Worm (Caenorhabditis elegans) whole organism, young adult: Measurements from ENCODE around the gene mif-2.

Source experiments
- B0261.1 ChIP-seq: sonication (generic microtip); optimal IDR thresholded peaks from 2 replicates; lab custom pipeline; 2016; ENCODE audit warnings: mild to moderate bottlenecking, missing genetic modification characterization, moderate library complexity, missing compliant biosample characterization
- B0336.3 ChIP-seq: fragments of 200-800 bp; sonication (Bioruptor generic); IDR thresholded peaks from 2 replicates; pipeline ENCODE4 v1.3.6; 2022; ENCODE audit warnings: missing genetic modification characterization, missing compliant biosample characterization
- C06A6.2 ChIP-seq: fragments of 200-800 bp; sonication (Bioruptor generic); conservative IDR thresholded peaks from 2 replicates; pipeline ENCODE4 v1.3.6; 2022; ENCODE audit warnings: missing genetic modification characterization, missing compliant biosample characterization
- D2030.7 ChIP-seq: fragments of 200-800 bp; sonication (Bioruptor generic); IDR thresholded peaks from 2 replicates; pipeline ENCODE4 v1.3.6; 2022; ENCODE audit warnings: missing genetic modification reagents, missing genetic modification characterization, missing compliant biosample characterization
- F22D6.2 ChIP-seq: sonication (generic microtip); optimal IDR thresholded peaks from 2 replicates; lab custom pipeline; 2016; ENCODE audit warnings: mild to moderate bottlenecking, missing genetic modification characterization, missing compliant biosample characterization
- F23B12.7 ChIP-seq: sonication (generic microtip); optimal IDR thresholded peaks from 2 replicates; lab custom pipeline; 2017; ENCODE audit warnings: missing genetic modification characterization, mild to moderate bottlenecking, missing compliant biosample characterization, antibody characterized with exemption, moderate library complexity; ENCODE audit not compliant: insufficient read depth
- F33H1.4 ChIP-seq: fragments of 200-800 bp; sonication (Bioruptor generic); IDR thresholded peaks from 2 replicates; pipeline ENCODE4 v1.3.6; 2022; ENCODE audit warnings: missing genetic modification reagents, missing genetic modification characterization, missing compliant biosample characterization
- F49E8.2 ChIP-seq: sonication (generic microtip); optimal IDR thresholded peaks from 3 replicates; lab custom pipeline; 2017; ENCODE audit warnings: missing genetic modification characterization, mild to moderate bottlenecking, missing compliant biosample characterization, antibody characterized with exemption, moderate library complexity; ENCODE audit not compliant: insufficient read depth
- K11D2.4 ChIP-seq: fragments of 200-800 bp; sonication (Bioruptor generic); IDR thresholded peaks from 2 replicates; pipeline ENCODE4 v1.3.6; 2022; ENCODE audit warnings: missing genetic modification reagents, missing genetic modification characterization, missing compliant biosample characterization
- K12H6.12 ChIP-seq: fragments of 200-800 bp; sonication (Bioruptor generic); optimal IDR thresholded peaks from 2 replicates; lab custom pipeline; 2018; ENCODE audit warnings: mild to moderate bottlenecking, missing genetic modification characterization, missing compliant biosample characterization
- T07F8.4 ChIP-seq: sonication (generic microtip); optimal IDR thresholded peaks from 2 replicates; lab custom pipeline; 2016; ENCODE audit warnings: mild to moderate bottlenecking, missing genetic modification characterization, moderate library complexity, missing compliant biosample characterization
- akir-1 ChIP-seq: fragments of 200-800 bp; sonication (Bioruptor generic); optimal IDR thresholded peaks from 2 replicates; lab custom pipeline; 2018; ENCODE audit warnings: mild to moderate bottlenecking, missing genetic modification characterization, moderate library complexity, missing compliant biosample characterization
- ama-1 ChIP-seq, 3 experiments: fragments of 150-350 bp in 1 of 3; sonication (generic microtip) in 2 of 3; optimal IDR thresholded peaks; 2 replicates each; lab custom pipeline; 2014 to 2018; ENCODE audit warnings: missing biosample characterization in 2 of 3, missing genetic modification characterization in 2 of 3, missing genetic modification reagents in 2 of 3
- attf-3 ChIP-seq: fragments of 200-800 bp; sonication (Bioruptor generic); conservative IDR thresholded peaks from 2 replicates; pipeline ENCODE4 v1.3.6; 2022; ENCODE audit warnings: missing genetic modification reagents, missing genetic modification characterization, missing compliant biosample characterization
- attf-5 ChIP-seq: fragments of 200-800 bp; sonication (Bioruptor generic); optimal IDR thresholded peaks from 2 replicates; lab custom pipeline; 2018; ENCODE audit warnings: mild to moderate bottlenecking, missing genetic modification characterization, missing compliant biosample characterization
- bed-1 ChIP-seq: fragments of 200-800 bp; sonication (Bioruptor generic); IDR thresholded peaks from 2 replicates; pipeline ENCODE4 v1.3.6; 2022; ENCODE audit warnings: missing genetic modification reagents, missing genetic modification characterization, missing compliant biosample characterization
- bed-2 ChIP-seq: fragments of 200-800 bp; sonication (Bioruptor generic); IDR thresholded peaks from 2 replicates; pipeline ENCODE4 v1.3.6; 2022; ENCODE audit warnings: missing genetic modification reagents, missing genetic modification characterization, missing compliant biosample characterization
- ccch-3 ChIP-seq: fragments of 200-800 bp; sonication (Bioruptor generic); optimal IDR thresholded peaks from 2 replicates; lab custom pipeline; 2018; ENCODE audit warnings: mild to moderate bottlenecking, missing genetic modification characterization, missing compliant biosample characterization
- ceh-100 ChIP-seq: fragments of 200-800 bp; sonication (Bioruptor generic); IDR thresholded peaks from 2 replicates; pipeline ENCODE4 v1.3.6; 2022; ENCODE audit warnings: missing genetic modification reagents, missing genetic modification characterization, missing compliant biosample characterization
- ceh-27 ChIP-seq: fragments of 200-800 bp; sonication (Bioruptor generic); optimal IDR thresholded peaks from 2 replicates; lab custom pipeline; 2018; ENCODE audit warnings: mild to moderate bottlenecking, missing genetic modification characterization, moderate library complexity, missing compliant biosample characterization
- ceh-79 ChIP-seq: sonication (generic microtip); optimal IDR thresholded peaks from 2 replicates; lab custom pipeline; 2017; ENCODE audit warnings: mild to moderate bottlenecking, missing genetic modification characterization, missing compliant biosample characterization
- egl-18 ChIP-seq: fragments of 200-800 bp; sonication (Bioruptor generic); IDR thresholded peaks from 2 replicates; pipeline ENCODE4 v1.3.6; 2022; ENCODE audit warnings: missing genetic modification reagents, missing genetic modification characterization, missing compliant biosample characterization
- egl-44 ChIP-seq: fragments of 200-800 bp; sonication (Bioruptor generic); IDR thresholded peaks from 2 replicates; pipeline ENCODE4 v1.3.6; 2022; ENCODE audit warnings: missing genetic modification reagents, missing genetic modification characterization, missing compliant biosample characterization
- ekl-4 ChIP-seq: fragments of 200-800 bp; sonication (Bioruptor generic); IDR thresholded peaks from 2 replicates; pipeline ENCODE4 v1.3.6; 2022; ENCODE audit warnings: missing genetic modification reagents, missing genetic modification characterization, missing compliant biosample characterization
- hlh-26 ChIP-seq: fragments of 200-800 bp; sonication (Bioruptor generic); conservative IDR thresholded peaks from 2 replicates; pipeline ENCODE4 v1.3.6; 2022; ENCODE audit warnings: missing genetic modification reagents, missing genetic modification characterization, missing compliant biosample characterization
- hrde-1 ChIP-seq: sonication (generic microtip); optimal IDR thresholded peaks from 2 replicates; lab custom pipeline; 2016; ENCODE audit warnings: missing genetic modification characterization, mild to moderate bottlenecking, missing compliant biosample characterization, moderate library complexity, missing genotype, missing genetic modification reagents, borderline replicate concordance
- lag-1 ChIP-seq: fragments of 200-800 bp; sonication (Bioruptor generic); IDR thresholded peaks from 2 replicates; pipeline ENCODE4 v1.3.6; 2022; ENCODE audit warnings: missing genetic modification reagents, missing genetic modification characterization, missing compliant biosample characterization
- lin-35 ChIP-seq, 3 experiments: fragments of 150-350 bp in 2 of 3; sonication (generic microtip) in 1 of 3; optimal IDR thresholded peaks; 2 replicates each; lab custom pipeline; 2014 to 2018; ENCODE audit warnings: missing biosample characterization in 3 of 3, missing genetic modification characterization in 3 of 3, missing genetic modification reagents in 3 of 3
- madf-10 ChIP-seq: sonication (generic microtip); optimal IDR thresholded peaks from 2 replicates; lab custom pipeline; 2016; ENCODE audit warnings: mild to moderate bottlenecking, missing genetic modification characterization, missing compliant biosample characterization
- madf-3 ChIP-seq: fragments of 200-800 bp; sonication (Bioruptor generic); IDR thresholded peaks from 2 replicates; pipeline ENCODE4 v1.3.6; 2022; ENCODE audit warnings: missing genetic modification reagents, missing genetic modification characterization, missing compliant biosample characterization
- madf-8 ChIP-seq: fragments of 200-800 bp; sonication (Bioruptor generic); conservative IDR thresholded peaks from 2 replicates; pipeline ENCODE4 v1.3.6; 2022; ENCODE audit warnings: missing genetic modification reagents, missing genetic modification characterization, missing compliant biosample characterization
- mcd-1 ChIP-seq: fragments of 200-800 bp; sonication (Bioruptor generic); IDR thresholded peaks from 2 replicates; pipeline ENCODE4 v1.3.6; 2022; ENCODE audit warnings: missing genetic modification reagents, missing genetic modification characterization, missing compliant biosample characterization
- mxl-1 ChIP-seq: sonication (generic microtip); optimal IDR thresholded peaks from 2 replicates; lab custom pipeline; 2016; ENCODE audit warnings: missing genetic modification characterization, missing compliant biosample characterization
- nfya-1 ChIP-seq: sonication (generic microtip); optimal IDR thresholded peaks from 2 replicates; lab custom pipeline; 2017; ENCODE audit warnings: antibody characterized with exemption, missing compliant biosample characterization, missing genetic modification characterization, borderline replicate concordance; ENCODE audit not compliant: insufficient read depth
- nfya-2 ChIP-seq: fragments of 200-800 bp; sonication (Bioruptor generic); IDR thresholded peaks from 2 replicates; pipeline ENCODE4 v1.3.6; 2022; ENCODE audit warnings: missing genetic modification reagents, missing genetic modification characterization, missing compliant biosample characterization
- nhr-80 ChIP-seq: sonication (generic microtip); optimal IDR thresholded peaks from 2 replicates; lab custom pipeline; 2016; ENCODE audit warnings: missing genetic modification characterization, missing compliant biosample characterization
- pbrm-1 ChIP-seq: fragments of 200-800 bp; sonication (Bioruptor generic); IDR thresholded peaks from 2 replicates; pipeline ENCODE4 v1.3.6; 2022; ENCODE audit warnings: missing genetic modification reagents, missing genetic modification characterization, missing compliant biosample characterization
- rpc-1 ChIP-seq, 2 experiments: fragments of 150-350 bp in 1 of 2; sonication (generic microtip) in 1 of 2; optimal IDR thresholded peaks; 2 replicates each; lab custom pipeline; 2014 to 2018; ENCODE audit warnings: missing biosample characterization in 1 of 2, missing genetic modification characterization in 1 of 2, missing genetic modification reagents in 1 of 2, missing genotype in 1 of 2
- snpc-3.4 ChIP-seq: sonication (generic microtip); optimal IDR thresholded peaks from 2 replicates; lab custom pipeline; 2017; ENCODE audit warnings: missing genetic modification characterization, mild to moderate bottlenecking, missing compliant biosample characterization, antibody characterized with exemption, moderate library complexity, missing genotype, missing genetic modification reagents
- snpc-4 ChIP-seq, 5 experiments: fragments of 150-350 bp in 1 of 5; sonication (generic microtip) in 4 of 5; optimal IDR thresholded peaks; 2 replicates each; lab custom pipeline; 2014 to 2018; ENCODE audit warnings: missing genetic modification characterization in 5 of 5, missing biosample characterization in 3 of 5, antibody characterized with exemption in 2 of 5, mild to moderate bottlenecking in 2 of 5, missing compliant biosample characterization in 2 of 5, missing genotype in 2 of 5, moderate library complexity in 2 of 5, missing genetic modification reagents in 1 of 5
- somi-1 ChIP-seq: fragments of 200-800 bp; sonication (Bioruptor generic); optimal IDR thresholded peaks from 2 replicates; lab custom pipeline; 2018; ENCODE audit warnings: mild to moderate bottlenecking, missing genetic modification characterization, missing compliant biosample characterization
- tbp1 ChIP-seq: fragments of 200-800 bp; sonication (Bioruptor generic); optimal IDR thresholded peaks from 2 replicates; lab custom pipeline; 2018; ENCODE audit warnings: mild to moderate bottlenecking, missing genetic modification characterization, missing compliant biosample characterization
- unc-62 ChIP-seq: fragments of 150-350 bp; optimal IDR thresholded peaks from 2 replicates; lab custom pipeline; 2014; ENCODE audit warnings: missing biosample characterization, missing genetic modification reagents, missing genetic modification characterization
- ztf-18 ChIP-seq: sonication (generic microtip); optimal IDR thresholded peaks from 2 replicates; lab custom pipeline; 2016; ENCODE audit warnings: missing genotype, mild to moderate bottlenecking, missing genetic modification characterization, missing compliant biosample characterization
- ztf-25 ChIP-seq: fragments of 200-800 bp; sonication (Bioruptor generic); IDR thresholded peaks from 2 replicates; pipeline ENCODE4 v1.3.6; 2022; ENCODE audit warnings: missing genetic modification reagents, missing genetic modification characterization, missing compliant biosample characterization

mif-2 gene

ce11 chrV:11933196-11934028 lies 44.8 kb downstream of the mif-2 start, which contains the start of the genes aman-2 and F58H1.3:
Gene aman-2 (minus strand): TSS chrV:11933246.
Gene F58H1.3 (plus strand): TSS chrV:11933978.
- peak; percentile 9 for TF ChIP-seq ccch-3 (GFP tag; lab: Kevin White, UChicago)
- TF ChIP-seq snpc-4 (GFP tag; optimal IDR thresholded peaks at IDR 0.05; lab: Kevin White, UChicago) = no peak
- peak in 1 of 4 experiments; percentile 50 for TF ChIP-seq snpc-4 (tag; optimal IDR thresholded peaks at IDR 0.05; lab: Kevin White, UChicago)
- TF ChIP-seq tbp1 (GFP tag; lab: Kevin White, UChicago) = no peak
- peak; percentile 1 for TF ChIP-seq nhr-80
- TF ChIP-seq egl-18 = no peak
- no peak for TF ChIP-seq hlh-26 (GFP tag; lab: Robert Waterston, UW)
- no peak for TF ChIP-seq F33H1.4
- TF ChIP-seq snpc-3.4 (tag; lab: Kevin White, UChicago) = no peak
- no peak for TF ChIP-seq egl-44
- no peak for TF ChIP-seq D2030.7
- peak; percentile 30; the same call in 1 of the 2 replicates for TF ChIP-seq attf-3 (GFP tag; lab: Robert Waterston, UW)
- TF ChIP-seq F49E8.2 (tag; lab: Kevin White, UChicago) = peak; percentile 18
- TF ChIP-seq somi-1 = no peak
- peak; percentile 29 for TF ChIP-seq akir-1 (GFP tag; lab: Kevin White, UChicago)
- TF ChIP-seq mcd-1 (GFP tag; lab: Robert Waterston, UW) = no peak
- no peak for TF ChIP-seq unc-62 (GFP tag; lab: Kevin White, UChicago)
- TF ChIP-seq lag-1 (GFP tag; lab: Robert Waterston, UW) = no peak
- TF ChIP-seq ceh-27 (GFP tag; lab: Kevin White, UChicago) = peak; percentile 50
- 0 out of 2 replicates have a peak, but pooled peaks have one; percentile 40 for TF ChIP-seq ztf-25 (GFP tag; lab: Robert Waterston, UW)
- no peak for TF ChIP-seq mxl-1 (tag; lab: Kevin White, UChicago)
- no peak for TF ChIP-seq bed-1
- no peak for TF ChIP-seq C06A6.2
- TF ChIP-seq T07F8.4 (tag; lab: Kevin White, UChicago) = no peak
- no peak for TF ChIP-seq B0261.1
- no peak for TF ChIP-seq nfya-1
- TF ChIP-seq ceh-100 (GFP tag; lab: Robert Waterston, UW) = peak; percentile 91
- no peak for TF ChIP-seq madf-3 (GFP tag; lab: Robert Waterston, UW)
- no peak for TF ChIP-seq ekl-4 (GFP tag; lab: Robert Waterston, UW)
- TF ChIP-seq bed-2 = no peak
- TF ChIP-seq lin-35 (GFP tag; optimal IDR thresholded peaks at IDR 0.05; lab: Kevin White, UChicago) = no peak
- no peak for TF ChIP-seq madf-8
- TF ChIP-seq K12H6.12 (tag; lab: Kevin White, UChicago) = peak; percentile 44
- no peak for TF ChIP-seq rpc-1 (optimal IDR thresholded peaks at IDR 0.05; lab: Kevin White, UChicago)
- no peak for TF ChIP-seq rpc-1 (tag; optimal IDR thresholded peaks at IDR 0.05; lab: Kevin White, UChicago)
- TF ChIP-seq ceh-79 (tag; lab: Kevin White, UChicago) = no peak
- peak; percentile 13 for TF ChIP-seq ztf-18
- peak; percentile 46 for TF ChIP-seq attf-5 (GFP tag; lab: Kevin White, UChicago)
- TF ChIP-seq madf-10 (tag; lab: Kevin White, UChicago) = peak; percentile 1
- no peak for TF ChIP-seq F22D6.2 (tag; lab: Kevin White, UChicago)
- no peak for TF ChIP-seq ama-1 (optimal IDR thresholded peaks at IDR 0.05; lab: Kevin White, UChicago)
- no peak for TF ChIP-seq ama-1 (GFP tag; optimal IDR thresholded peaks at IDR 0.05; lab: Kevin White, UChicago)
- no peak for TF ChIP-seq F23B12.7
- TF ChIP-seq nfya-2 (GFP tag; lab: Robert Waterston, UW) = no peak
- no peak for TF ChIP-seq hrde-1 (tag; lab: Kevin White, UChicago)
- TF ChIP-seq pbrm-1 (GFP tag; lab: Robert Waterston, UW) = no peak
- no peak for TF ChIP-seq B0336.3
- no peak for TF ChIP-seq K11D2.4 (GFP tag; lab: Robert Waterston, UW)
